Fruit fly (Drosophila melanogaster) whole organism, embryonic: ENCODE results near the gene rumi.

Experiments
- Adf1 ChIP-seq: fragments of 200-800 bp; sonication (Bioruptor generic); IDR thresholded peaks from 2 replicates; pipeline ENCODE4 v1.3.6; 2022; ENCODE audit warnings: missing biosample characterization, missing genetic modification characterization
- Atf6 ChIP-seq: fragments of 200-800 bp; sonication (Bioruptor generic); IDR thresholded peaks from 2 replicates; pipeline ENCODE4 v1.3.6; 2022; ENCODE audit warnings: missing biosample characterization, missing genetic modification characterization
- B-H2 ChIP-seq: fragments of 200-800 bp; sonication (Bioruptor generic); optimal IDR thresholded peaks from 2 replicates; lab custom pipeline; 2018; ENCODE audit warnings: missing biosample characterization, mild to moderate bottlenecking, missing genetic modification characterization
- BtbVII ChIP-seq: fragments of 200-800 bp; sonication (Bioruptor generic); optimal IDR thresholded peaks from 3 replicates; lab custom pipeline; 2017; ENCODE audit warnings: missing biosample characterization, mild to moderate bottlenecking, missing genetic modification characterization
- CG1233 ChIP-seq: fragments of 200-800 bp; sonication (Bioruptor generic); optimal IDR thresholded peaks from 4 replicates; lab custom pipeline; 2018; ENCODE audit warnings: missing biosample characterization, mild to moderate bottlenecking, missing genetic modification characterization
- CG13287 ChIP-seq: fragments of 200-800 bp; sonication (Bioruptor generic); IDR thresholded peaks from 2 replicates; pipeline ENCODE4 v1.3.6; 2022; ENCODE audit warnings: missing biosample characterization, missing genetic modification characterization; ENCODE audit not compliant: partially characterized antibody
- CG13775 ChIP-seq: fragments of 200-800 bp; sonication (Bioruptor generic); optimal IDR thresholded peaks from 3 replicates; lab custom pipeline; 2017; ENCODE audit warnings: missing biosample characterization, mild to moderate bottlenecking, missing genetic modification characterization
- CG13894 ChIP-seq: fragments of 200-800 bp; sonication (Bioruptor generic); optimal IDR thresholded peaks from 3 replicates; lab custom pipeline; 2018; ENCODE audit warnings: missing biosample characterization, mild to moderate bottlenecking, missing genetic modification characterization, moderate library complexity
- CG14710 ChIP-seq: fragments of 200-800 bp; sonication (Bioruptor generic); optimal IDR thresholded peaks from 3 replicates; lab custom pipeline; 2019; ENCODE audit warnings: missing biosample characterization, mild to moderate bottlenecking, missing genetic modification characterization, moderate library complexity
- CG18262 ChIP-seq: fragments of 200-800 bp; optimal IDR thresholded peaks from 3 replicates; lab custom pipeline; 2019; ENCODE audit warnings: missing biosample characterization, mild to moderate bottlenecking, missing genetic modification characterization, moderate library complexity
- CG2199 ChIP-seq: fragments of 200-800 bp; sonication (Bioruptor generic); IDR thresholded peaks from 3 replicates; pipeline ENCODE4 v1.3.6; 2022; ENCODE audit warnings: missing biosample characterization, missing genetic modification characterization
- CG2678 ChIP-seq: fragments of 200-800 bp; sonication (Bioruptor generic); optimal IDR thresholded peaks from 3 replicates; lab custom pipeline; 2019; ENCODE audit warnings: missing biosample characterization, mild to moderate bottlenecking, missing genetic modification characterization, moderate library complexity
- CG31441 ChIP-seq: fragments of 200-800 bp; sonication (Bioruptor generic); IDR thresholded peaks from 2 replicates; pipeline ENCODE4 v1.3.6; 2022; ENCODE audit warnings: missing biosample characterization, missing genetic modification characterization
- CG3407 ChIP-seq: fragments of 200-800 bp; sonication (Bioruptor generic); optimal IDR thresholded peaks from 2 replicates; lab custom pipeline; 2018; ENCODE audit warnings: missing biosample characterization, mild to moderate bottlenecking, missing genetic modification characterization
- CG34224 ChIP-seq: fragments of 200-800 bp; sonication (Bioruptor generic); IDR thresholded peaks from 3 replicates; pipeline ENCODE4 v1.3.6; 2022; ENCODE audit warnings: missing biosample characterization, missing genetic modification characterization; ENCODE audit not compliant: partially characterized antibody
- CG3847 ChIP-seq: fragments of 200-800 bp; sonication (Bioruptor generic); IDR thresholded peaks from 2 replicates; pipeline ENCODE4 v1.3.6; 2022; ENCODE audit warnings: missing biosample characterization, missing genetic modification characterization
- CG6654 ChIP-seq: fragments of 200-800 bp; sonication (Bioruptor generic); optimal IDR thresholded peaks from 2 replicates; lab custom pipeline; 2017; ENCODE audit warnings: missing biosample characterization, mild to moderate bottlenecking, missing genetic modification characterization
- CG6765 ChIP-seq: fragments of 200-800 bp; sonication (Bioruptor generic); optimal IDR thresholded peaks from 3 replicates; lab custom pipeline; 2017; ENCODE audit warnings: missing biosample characterization, mild to moderate bottlenecking, missing genetic modification characterization
- CG6854 ChIP-seq: fragments of 200-800 bp; sonication (Bioruptor generic); optimal IDR thresholded peaks from 3 replicates; lab custom pipeline; 2017; ENCODE audit warnings: missing biosample characterization, mild to moderate bottlenecking, missing genetic modification characterization
- Dad ChIP-seq: fragments of 200-800 bp; sonication (Bioruptor generic); optimal IDR thresholded peaks from 3 replicates; lab custom pipeline; 2016; ENCODE audit warnings: missing biosample characterization, missing genetic modification characterization
- Dbx ChIP-seq: fragments of 200-800 bp; sonication (Bioruptor generic); IDR thresholded peaks from 3 replicates; pipeline ENCODE4 v1.3.6; 2022; ENCODE audit warnings: missing biosample characterization, missing genetic modification characterization
- Hmr ChIP-seq: fragments of 200-800 bp; sonication (Bioruptor generic); optimal IDR thresholded peaks from 3 replicates; lab custom pipeline; 2017; ENCODE audit warnings: mild to moderate bottlenecking, missing biosample characterization, missing genetic modification reagents, missing genetic modification characterization
- Jarid2 ChIP-seq: fragments of 200-800 bp; sonication (Bioruptor generic); optimal IDR thresholded peaks from 3 replicates; lab custom pipeline; 2017; ENCODE audit warnings: mild to moderate bottlenecking, missing biosample characterization, missing genetic modification reagents, missing genetic modification characterization
- NC2β ChIP-seq: fragments of 200-800 bp; sonication (Bioruptor generic); optimal IDR thresholded peaks from 2 replicates; lab custom pipeline; 2016; ENCODE audit warnings: missing biosample characterization, missing genetic modification characterization
- NFAT ChIP-seq: fragments of 200-800 bp; sonication (Bioruptor generic); IDR thresholded peaks from 2 replicates; pipeline ENCODE4 v1.3.6; 2022; ENCODE audit warnings: missing biosample characterization, missing genetic modification characterization
- Nf-YC ChIP-seq: fragments of 200-800 bp; optimal IDR thresholded peaks from 3 replicates; lab custom pipeline; 2019; ENCODE audit warnings: missing biosample characterization, mild to moderate bottlenecking, missing genetic modification characterization, moderate library complexity
- Pdp1 ChIP-seq, 2 experiments: fragments of 200-800 bp; sonication (Bioruptor generic); optimal IDR thresholded peaks; 3 replicates each; lab custom pipeline; 2016; ENCODE audit warnings: missing biosample characterization in 2 of 2, missing genetic modification characterization in 2 of 2, mild to moderate bottlenecking in 1 of 2, moderate library complexity in 1 of 2
- Rfx ChIP-seq: fragments of 200-800 bp; sonication (Bioruptor generic); IDR thresholded peaks from 2 replicates; pipeline ENCODE4 v1.3.6; 2022; ENCODE audit warnings: missing biosample characterization, missing genetic modification characterization
- Rx ChIP-seq: fragments of 200-800 bp; sonication (Bioruptor generic); IDR thresholded peaks from 2 replicates; pipeline ENCODE4 v1.3.6; 2022; ENCODE audit warnings: missing biosample characterization, missing genetic modification characterization
- Xrp1 ChIP-seq: fragments of 200-800 bp; sonication (Bioruptor generic); IDR thresholded peaks from 2 replicates; pipeline ENCODE4 v1.3.6; 2022; ENCODE audit warnings: missing biosample characterization, missing genetic modification characterization
- abd-A ChIP-seq: fragments of 200-800 bp; sonication (Bioruptor generic); optimal IDR thresholded peaks from 3 replicates; lab custom pipeline; 2019; ENCODE audit warnings: missing biosample characterization, mild to moderate bottlenecking, missing genetic modification characterization, moderate library complexity
- al ChIP-seq: fragments of 200-800 bp; sonication (Bioruptor generic); IDR thresholded peaks from 2 replicates; pipeline ENCODE4 v1.3.6; 2022; ENCODE audit warnings: missing biosample characterization, missing genetic modification characterization
- cad ChIP-seq: fragments of >200 bp; optimal IDR thresholded peaks from 2 replicates; lab custom pipeline; 2017; ENCODE audit warnings: missing biosample characterization, missing genetic modification characterization
- caup ChIP-seq: fragments of 200-800 bp; sonication (Bioruptor generic); optimal IDR thresholded peaks from 3 replicates; lab custom pipeline; 2017; ENCODE audit warnings: missing biosample characterization, mild to moderate bottlenecking, missing genetic modification characterization, moderate library complexity; ENCODE audit not compliant: severe bottlenecking
- dm ChIP-seq: fragments of 200-800 bp; sonication (Bioruptor generic); optimal IDR thresholded peaks from 3 replicates; lab custom pipeline; 2016; ENCODE audit warnings: missing biosample characterization, missing genetic modification characterization
- ftz-f1 ChIP-seq: fragments of 200-800 bp; sonication (Bioruptor generic); optimal IDR thresholded peaks from 2 replicates; lab custom pipeline; 2016; ENCODE audit warnings: missing biosample characterization, missing genetic modification characterization
- hkb ChIP-seq, 2 experiments: fragments of 200-800 bp in 1 of 2; fragments of >200 bp in 1 of 2; sonication (Bioruptor generic) in 1 of 2; IDR thresholded peaks in 1 of 2; optimal IDR thresholded peaks in 1 of 2; 2 replicates each; pipeline versions ENCODE4 v1.3.6 to Lab custom; 2017 to 2022; ENCODE audit warnings: missing biosample characterization in 1 of 2, missing genetic modification characterization in 1 of 2
- jing ChIP-seq: fragments of 200-800 bp; sonication (Bioruptor generic); optimal IDR thresholded peaks from 2 replicates; lab custom pipeline; 2018; ENCODE audit warnings: missing biosample characterization, mild to moderate bottlenecking, missing genetic modification characterization
- ken ChIP-seq: fragments of 200-800 bp; sonication (Bioruptor generic); IDR thresholded peaks from 3 replicates; pipeline ENCODE4 v1.3.6; 2022; ENCODE audit warnings: missing biosample characterization, missing genetic modification characterization
- lab ChIP-seq: fragments of 200-800 bp; sonication (Bioruptor generic); optimal IDR thresholded peaks from 3 replicates; lab custom pipeline; 2017; ENCODE audit warnings: missing biosample characterization, missing genetic modification characterization, mild to moderate bottlenecking, moderate library complexity, missing genetic modification reagents
- lov ChIP-seq, 2 experiments: fragments of 200-800 bp in 1 of 2; fragments of >200 bp in 1 of 2; sonication (Bioruptor generic) in 1 of 2; IDR thresholded peaks in 1 of 2; optimal IDR thresholded peaks in 1 of 2; 2 replicates in 1 of 2; 3 replicates in 1 of 2; pipeline versions ENCODE4 v1.3.6 to Lab custom; 2017 to 2022; ENCODE audit warnings: missing biosample characterization in 1 of 2, missing genetic modification characterization in 1 of 2
- nau ChIP-seq: fragments of 200-800 bp; sonication (Bioruptor generic); optimal IDR thresholded peaks from 3 replicates; lab custom pipeline; 2017; ENCODE audit warnings: missing biosample characterization, mild to moderate bottlenecking, missing genetic modification characterization, missing genetic modification reagents
- nom ChIP-seq: fragments of 200-800 bp; sonication (Bioruptor generic); optimal IDR thresholded peaks from 2 replicates; lab custom pipeline; 2017; ENCODE audit warnings: missing biosample characterization, missing genetic modification characterization, mild to moderate bottlenecking, moderate library complexity, missing genetic modification reagents
- schlank ChIP-seq: fragments of 200-800 bp; sonication (Bioruptor generic); optimal IDR thresholded peaks from 2 replicates; lab custom pipeline; 2018; ENCODE audit warnings: missing biosample characterization, mild to moderate bottlenecking, missing genetic modification characterization
- sima ChIP-seq: fragments of 200-800 bp; sonication (Bioruptor generic); optimal IDR thresholded peaks from 2 replicates; lab custom pipeline; 2016; ENCODE audit warnings: missing biosample characterization, missing genetic modification characterization
- sob ChIP-seq: fragments of 200-800 bp; sonication (Bioruptor generic); IDR thresholded peaks from 2 replicates; pipeline ENCODE4 v1.3.6; 2022; ENCODE audit warnings: missing biosample characterization, missing genetic modification characterization
- tin ChIP-seq: fragments of 200-800 bp; sonication (Bioruptor generic); optimal IDR thresholded peaks from 3 replicates; lab custom pipeline; 2016; ENCODE audit warnings: missing biosample characterization, missing genetic modification characterization
- vvl ChIP-seq: fragments of 200-800 bp; sonication (Bioruptor generic); IDR thresholded peaks from 2 replicates; pipeline ENCODE4 v1.3.6; 2022; ENCODE audit warnings: missing biosample characterization, missing genetic modification characterization

rumi gene

DNA sequence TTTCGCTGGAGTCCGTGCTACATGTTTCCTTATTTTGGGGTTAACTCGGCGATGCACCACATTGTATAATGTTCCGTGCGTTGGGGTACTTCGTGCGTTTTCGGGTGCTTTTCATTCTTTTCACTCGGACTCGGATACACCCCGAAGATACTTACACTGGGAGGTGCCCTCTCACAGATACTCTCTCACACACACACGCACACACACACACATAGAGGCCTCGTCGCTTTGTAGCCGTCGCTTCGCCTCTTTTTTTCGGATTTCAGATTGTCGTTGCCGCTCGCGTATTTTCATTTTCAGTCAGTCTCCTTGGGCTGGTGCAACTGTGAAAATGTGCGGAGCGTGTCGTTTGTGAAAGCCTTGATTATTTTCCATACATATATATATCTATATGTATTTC lies 31.0 kb upstream of the rumi start:
- TF ChIP-seq CG31441 (0 out of 2 replicates have a peak, but pooled peaks have one; percentile 17), Dad (GFP tag; lab: Kevin White, UChicago) (no peak), NC2β (GFP tag; lab: Kevin White, UChicago) (no peak), B-H2 (GFP tag; lab: Kevin White, UChicago) (peak; percentile 39), CG2678 (tag; lab: Kevin White, UChicago) (no peak), CG6765 (peak; percentile 41), cad (no peak), jing (GFP tag; lab: Kevin White, UChicago) (no peak), Rx (GFP tag; lab: Robert Waterston, UW) (no peak), CG34224 (0 out of 3 replicates have a peak, but pooled peaks have one; percentile 9), schlank (no peak), vvl (GFP tag; lab: Robert Waterston, UW) (peak; percentile 48; the same call in 1 of the 2 replicates), ftz-f1 (GFP tag; lab: Kevin White, UChicago) (peak; percentile 53), nom (peak; percentile 49), CG13894 (tag; lab: Kevin White, UChicago) (no peak), lov (optimal IDR thresholded peaks at IDR 0.05; lab: Kevin White, UChicago) (no peak), lov (GFP tag; IDR thresholded peaks at IDR 0.05; lab: Robert Waterston, UW) (peak; percentile 54; the same call in 1 of the 3 replicates), sima (GFP tag; lab: Kevin White, UChicago) (no peak), CG14710 (tag; lab: Kevin White, UChicago) (no peak), abd-A (tag; lab: Kevin White, UChicago) (no peak), hkb (optimal IDR thresholded peaks at IDR 0.05; lab: Kevin White, UChicago) (no peak), hkb (GFP tag; IDR thresholded peaks at IDR 0.05; lab: Robert Waterston, UW) (peak; percentile 47; the same call in 1 of the 2 replicates), Xrp1 (GFP tag; lab: Robert Waterston, UW) (peak; percentile 32), caup (peak; percentile 8), Adf1 (GFP tag; lab: Robert Waterston, UW) (peak; percentile 61; the same call in 1 of the 2 replicates), CG1233 (GFP tag; lab: Kevin White, UChicago) (no peak), dm (no peak), CG3847 (GFP tag; lab: Robert Waterston, UW) (peak; percentile 29; the same call in 1 of the 2 replicates), CG2199 (0 out of 3 replicates have a peak, but pooled peaks have one; percentile 29), al (GFP tag; lab: Robert Waterston, UW) (no peak), ken (0 out of 3 replicates have a peak, but pooled peaks have one; percentile 46), CG18262 (peak; percentile 2), Rfx (GFP tag; lab: Robert Waterston, UW) (peak; percentile 29; the same call in 1 of the 2 replicates), lab (no peak), CG3407 (GFP tag; lab: Kevin White, UChicago) (no peak), CG13775 (GFP tag; lab: Kevin White, UChicago) (no peak), BtbVII (GFP tag; lab: Kevin White, UChicago) (no peak), Nf-YC (tag; lab: Kevin White, UChicago) (peak; percentile 18), Hmr (GFP tag; lab: Kevin White, UChicago) (peak; percentile 20), CG6854 (GFP tag; lab: Kevin White, UChicago) (no peak), CG6654 (GFP tag; lab: Kevin White, UChicago) (no peak), sob (GFP tag; lab: Robert Waterston, UW) (peak; percentile 67; the same call in 1 of the 2 replicates), Jarid2 (GFP tag; lab: Kevin White, UChicago) (peak; percentile 56), Pdp1 (GFP tag; optimal IDR thresholded peaks at IDR 0.05; lab: Kevin White, UChicago) (peak in 1 of 2 experiments; percentile 93), tin (GFP tag; lab: Kevin White, UChicago) (peak; percentile 4), Atf6 (GFP tag; lab: Robert Waterston, UW) (peak; percentile 68; the same call in 1 of the 2 replicates), nau (GFP tag; lab: Kevin White, UChicago) (no peak), CG13287 (GFP tag; lab: Robert Waterston, UW) (peak; percentile 9; the same call in 1 of the 2 replicates), NFAT (GFP tag; lab: Robert Waterston, UW) (peak; percentile 60; the same call in 1 of the 2 replicates), Dbx (peak; percentile 36; the same call in 2 of the 3 replicates)
